Worm (Caenorhabditis elegans) whole organism, L4/young adult: ENCODE results near the gene C14C6.5.

Source experiments
- W03F9.2 ChIP-seq: fragments of 150-350 bp; optimal IDR thresholded peaks from 2 replicates; lab custom pipeline; 2014; ENCODE audit warnings: missing biosample characterization, missing genetic modification characterization
- him-1 ChIP-seq: sonication (generic microtip); optimal IDR thresholded peaks from 2 replicates; lab custom pipeline; 2016; ENCODE audit warnings: missing genotype, missing genetic modification reagents, missing genetic modification characterization, missing compliant biosample characterization

DNA sequence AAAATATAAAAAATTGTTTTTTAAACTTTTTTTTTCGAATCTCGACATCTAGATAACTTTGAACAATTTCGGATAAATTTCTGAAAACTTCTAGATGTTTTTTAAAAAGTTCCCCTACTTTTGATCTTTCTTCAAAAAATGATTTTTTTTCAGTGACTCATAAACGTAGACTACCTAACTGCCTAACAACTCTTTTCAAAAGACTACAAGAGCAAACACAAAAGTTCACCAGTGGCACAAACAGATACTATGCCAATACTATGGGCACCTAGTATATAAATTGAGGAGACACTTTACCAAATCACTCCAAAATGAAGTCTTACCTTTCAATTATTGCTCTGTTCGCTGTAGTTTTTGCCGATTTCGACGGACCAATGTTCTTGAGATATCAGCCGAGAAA is 32.7 kb upstream of the C14C6.5 start, which contains the start of gene srlf-35:
- TF ChIP-seq him-1 (tag; lab: Kevin White, UChicago): no peak
- no peak for TF ChIP-seq W03F9.2 (tag; lab: Kevin White, UChicago)
